Worm (Caenorhabditis elegans): ENCODE measurements around the gene col-171.

ce11 chrX:6357772-6358171, 23.7 kb downstream of the col-171 start, which contains the start of gene C03B1.10:
- TF ChIP-seq nhr-11 (tag; optimal IDR thresholded peaks at IDR 0.05) = no peak
- no peak for TF ChIP-seq daf-19 (GFP tag; conservative IDR thresholded peaks at IDR 0.05)
- no peak for TF ChIP-seq F44E2.7 (GFP tag; IDR thresholded peaks at IDR 0.05)

All from whole organism, L4 larva.